Fruit fly (Drosophila melanogaster): ENCODE data around the gene hyx.

Gene hyx

DNA sequence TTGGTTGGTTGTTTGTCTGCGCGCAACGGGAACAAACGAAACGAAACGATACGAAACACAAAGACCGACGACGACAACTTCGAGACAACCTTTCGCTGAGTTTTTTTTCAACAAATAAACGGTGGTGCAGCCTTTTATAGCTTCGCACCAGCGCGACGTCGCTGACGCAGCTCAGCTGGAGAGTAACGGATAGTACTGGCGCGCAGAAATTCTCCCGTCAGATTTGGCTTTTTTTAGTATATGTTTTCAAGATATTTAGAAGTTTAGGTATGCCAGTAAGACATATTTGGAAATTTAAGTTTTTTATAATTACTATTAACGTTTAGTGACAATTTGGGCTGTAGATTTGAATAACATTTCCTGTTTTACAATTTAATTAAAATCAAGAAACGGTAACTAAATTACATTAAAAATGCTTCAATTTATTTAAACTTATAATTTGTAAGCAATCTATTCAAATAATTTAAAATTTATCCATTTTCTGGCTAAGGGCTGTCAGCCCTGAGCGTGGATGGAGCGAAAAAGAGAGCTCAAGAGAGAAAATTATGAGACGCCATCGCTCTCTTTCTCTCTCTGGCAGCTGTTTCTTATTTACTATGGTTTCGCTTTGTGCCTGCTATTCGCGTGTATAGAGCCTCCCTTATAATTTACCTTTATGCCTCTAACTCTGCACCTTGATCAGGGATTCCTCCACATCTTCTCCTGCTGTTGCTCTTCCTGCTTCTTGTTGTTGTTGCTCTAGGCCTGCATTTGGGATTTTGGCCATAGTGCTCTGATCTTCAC is 4.8 kb upstream of the hyx start (continued):
- peak; percentile 93 for TF ChIP-seq Sox100B (GFP tag; optimal IDR thresholded peaks at IDR 0.05)
- no peak for TF ChIP-seq gsb (GFP tag; IDR thresholded peaks at IDR 0.05)
- TF ChIP-seq hbn (GFP tag; IDR thresholded peaks at IDR 0.05; ENCODE audit: partially characterized antibody), result no peak
- TF ChIP-seq Meics (GFP tag; optimal IDR thresholded peaks at IDR 0.05), result peak; percentile 92
- TF ChIP-seq CG13624 (GFP tag; optimal IDR thresholded peaks at IDR 0.05), result peak; percentile 69
- peak; percentile 43 for TF ChIP-seq CG1603 (tag; optimal IDR thresholded peaks at IDR 0.05)
- TF ChIP-seq ac (GFP tag; optimal IDR thresholded peaks at IDR 0.05), result no peak
- peak; percentile 25 for TF ChIP-seq CG16863 (GFP tag; optimal IDR thresholded peaks at IDR 0.05)
- peak; percentile 65 for TF ChIP-seq CG12219 (GFP tag; optimal IDR thresholded peaks at IDR 0.05)
- peak; percentile 87 for TF ChIP-seq Dek (tag; optimal IDR thresholded peaks at IDR 0.05)
- no peak for TF ChIP-seq dan (GFP tag; IDR thresholded peaks at IDR 0.05)
- peak; percentile 88 for TF ChIP-seq CG30403 (GFP tag; optimal IDR thresholded peaks at IDR 0.05)
- TF ChIP-seq br (optimal IDR thresholded peaks at IDR 0.05), result no peak
- TF ChIP-seq Lim3 (GFP tag; IDR thresholded peaks at IDR 0.05), result no peak
- TF ChIP-seq CG16815 (GFP tag; optimal IDR thresholded peaks at IDR 0.05), result peak; percentile 41
- TF ChIP-seq CG2199 (GFP tag; IDR thresholded peaks at IDR 0.05), result peak; percentile 90
- TF ChIP-seq ATbp (GFP tag; optimal IDR thresholded peaks at IDR 0.05), result peak; percentile 59
- TF ChIP-seq CG12236 (GFP tag; optimal IDR thresholded peaks at IDR 0.05), result no peak
- TF ChIP-seq dati (GFP tag; IDR thresholded peaks at IDR 0.05), result 0 out of 2 replicates have a peak, but pooled peaks have one; percentile 30
- peak; percentile 77 for TF ChIP-seq CG2120 (GFP tag; optimal IDR thresholded peaks at IDR 0.05)
- TF ChIP-seq slbo (GFP tag; IDR thresholded peaks at IDR 0.05), result peak; percentile 59; the same call in 1 of the 2 replicates
- peak; percentile 69 for TF ChIP-seq CG12155 (GFP tag; optimal IDR thresholded peaks at IDR 0.05)
- peak; percentile 46 for TF ChIP-seq Atf-2 (GFP tag; optimal IDR thresholded peaks at IDR 0.05)
- peak; percentile 94 for TF ChIP-seq CG2678 (tag; optimal IDR thresholded peaks at IDR 0.05)
- TF ChIP-seq chif (GFP tag; optimal IDR thresholded peaks at IDR 0.05), result peak; percentile 32 to 57
- TF ChIP-seq tll (GFP tag; optimal IDR thresholded peaks at IDR 0.05), result no peak
- no peak for TF ChIP-seq gt (GFP tag; IDR thresholded peaks at IDR 0.05)
- TF ChIP-seq pan (optimal IDR thresholded peaks at IDR 0.05), result no peak
- TF ChIP-seq pan (GFP tag; optimal IDR thresholded peaks at IDR 0.05 in 1 of 2, IDR thresholded peaks at IDR 0.05 in 1 of 2), result peak in 1 of 2 experiments; percentile 56
- peak; percentile 84 for TF ChIP-seq CG34376 (GFP tag; optimal IDR thresholded peaks at IDR 0.05)
- TF ChIP-seq slp2 (GFP tag; optimal IDR thresholded peaks at IDR 0.05), result no peak
- peak; percentile 56 for TF ChIP-seq CG2116 (GFP tag; optimal IDR thresholded peaks at IDR 0.05)
- TF ChIP-seq Atf6 (GFP tag; IDR thresholded peaks at IDR 0.05), result peak; percentile 69
- TF ChIP-seq D19A (tag; optimal IDR thresholded peaks at IDR 0.05), result peak; percentile 87
- TF ChIP-seq CG30431 (GFP tag; optimal IDR thresholded peaks at IDR 0.05), result peak; percentile 7
- TF ChIP-seq pb (GFP tag; optimal IDR thresholded peaks at IDR 0.05), result no peak
- peak; percentile 94 for TF ChIP-seq CG18262 (tag; optimal IDR thresholded peaks at IDR 0.05)
- peak; percentile 91 for TF ChIP-seq CG10543 (GFP tag; optimal IDR thresholded peaks at IDR 0.05)
- peak; percentile 6 for TF ChIP-seq BEAF-32 (GFP tag; optimal IDR thresholded peaks at IDR 0.05)
- peak; percentile 92 for TF ChIP-seq Jarid2 (GFP tag; optimal IDR thresholded peaks at IDR 0.05)
- no peak for TF ChIP-seq shn (GFP tag; optimal IDR thresholded peaks at IDR 0.05)
- peak; percentile 58 for TF ChIP-seq oc (tag; optimal IDR thresholded peaks at IDR 0.05)
- TF ChIP-seq unc-4 (GFP tag; IDR thresholded peaks at IDR 0.05; ENCODE audit: partially characterized antibody), result no peak
- peak; percentile 84 for TF ChIP-seq CG9727 (GFP tag; optimal IDR thresholded peaks at IDR 0.05)
- peak; percentile 61 for TF ChIP-seq Lhr (GFP tag; optimal IDR thresholded peaks at IDR 0.05)
- peak; percentile 76 for TF ChIP-seq Adf1 (GFP tag; IDR thresholded peaks at IDR 0.05)
- no peak for TF ChIP-seq Awh (GFP tag; IDR thresholded peaks at IDR 0.05)
- 0 out of 2 replicates have a peak, but pooled peaks have one; percentile 37 for TF ChIP-seq CG14441 (GFP tag; IDR thresholded peaks at IDR 0.05)
- peak; percentile 72 for TF ChIP-seq CG13894 (tag; optimal IDR thresholded peaks at IDR 0.05)
